Worm (Caenorhabditis elegans) whole organism, late embryonic: Measurements from ENCODE around the gene clec-57.

Experiments used
- C08G9.2 ChIP-seq: sonication (generic microtip); optimal IDR thresholded peaks from 2 replicates; lab custom pipeline; 2016; ENCODE audit warnings: mild to moderate bottlenecking, missing genetic modification characterization, moderate library complexity, missing compliant biosample characterization
- F13H6.1 ChIP-seq: sonication (generic microtip); optimal IDR thresholded peaks from 2 replicates; lab custom pipeline; 2016; ENCODE audit warnings: missing genetic modification characterization, missing compliant biosample characterization
- ahr-1 ChIP-seq: sonication (generic microtip); optimal IDR thresholded peaks from 2 replicates; lab custom pipeline; 2016; ENCODE audit warnings: missing genetic modification characterization, missing compliant biosample characterization
- ceh-14 ChIP-seq: sonication (generic microtip); optimal IDR thresholded peaks from 2 replicates; lab custom pipeline; 2016; ENCODE audit warnings: missing genotype, missing genetic modification characterization, missing compliant biosample characterization
- ceh-19 ChIP-seq: fragments of 200-800 bp; sonication (Bioruptor generic); optimal IDR thresholded peaks from 2 replicates; lab custom pipeline; 2018; ENCODE audit warnings: mild to moderate bottlenecking, missing genetic modification characterization, missing compliant biosample characterization
- ceh-2 ChIP-seq: sonication (generic microtip); optimal IDR thresholded peaks from 2 replicates; lab custom pipeline; 2016; ENCODE audit warnings: missing genotype, missing genetic modification characterization, missing compliant biosample characterization
- ceh-24 ChIP-seq: sonication (generic microtip); optimal IDR thresholded peaks from 2 replicates; lab custom pipeline; 2016; ENCODE audit warnings: mild to moderate bottlenecking, missing genetic modification characterization, missing compliant biosample characterization
- ceh-31 ChIP-seq: sonication (generic microtip); optimal IDR thresholded peaks from 2 replicates; lab custom pipeline; 2016; ENCODE audit warnings: missing genetic modification characterization, missing compliant biosample characterization
- ceh-34 ChIP-seq: sonication (generic microtip); optimal IDR thresholded peaks from 2 replicates; lab custom pipeline; 2016; ENCODE audit warnings: mild to moderate bottlenecking, missing genetic modification characterization, missing compliant biosample characterization
- ceh-45 ChIP-seq: fragments of 200-800 bp; sonication (Bioruptor generic); IDR thresholded peaks from 2 replicates; pipeline ENCODE4 v1.3.6; 2022; ENCODE audit warnings: missing genetic modification reagents, missing genetic modification characterization, missing compliant biosample characterization
- ceh-9 ChIP-seq: sonication (generic microtip); optimal IDR thresholded peaks from 2 replicates; lab custom pipeline; 2016; ENCODE audit warnings: mild to moderate bottlenecking, missing genetic modification characterization, inconsistent platforms, missing compliant biosample characterization
- dmd-4 ChIP-seq: sonication (generic microtip); optimal IDR thresholded peaks from 2 replicates; lab custom pipeline; 2016; ENCODE audit warnings: borderline replicate concordance, missing genetic modification characterization, missing compliant biosample characterization
- elt-2 ChIP-seq: sonication (generic microtip); optimal IDR thresholded peaks from 2 replicates; lab custom pipeline; 2016; ENCODE audit warnings: missing genetic modification reagents, missing genetic modification characterization, missing compliant biosample characterization
- elt-4 ChIP-seq: sonication (generic microtip); optimal IDR thresholded peaks from 2 replicates; lab custom pipeline; 2016; ENCODE audit warnings: missing genetic modification characterization, missing compliant biosample characterization
- fax-1 ChIP-seq: sonication (generic microtip); optimal IDR thresholded peaks from 2 replicates; lab custom pipeline; 2016; ENCODE audit warnings: missing genotype, missing genetic modification characterization, missing compliant biosample characterization
- fkh-10 ChIP-seq: fragments of 150-350 bp; optimal IDR thresholded peaks from 2 replicates; lab custom pipeline; 2014; ENCODE audit warnings: missing biosample characterization, missing genetic modification reagents, missing genetic modification characterization
- fkh-6 ChIP-seq: sonication (generic microtip); optimal IDR thresholded peaks from 2 replicates; lab custom pipeline; 2016; ENCODE audit warnings: missing genetic modification characterization, missing compliant biosample characterization
- hlh-13 ChIP-seq: fragments of 200-800 bp; sonication (Bioruptor generic); optimal IDR thresholded peaks from 2 replicates; lab custom pipeline; 2018; ENCODE audit warnings: mild to moderate bottlenecking, missing genetic modification characterization, missing compliant biosample characterization
- madf-2 ChIP-seq: sonication (generic microtip); optimal IDR thresholded peaks from 2 replicates; lab custom pipeline; 2017; ENCODE audit warnings: missing genetic modification characterization, missing compliant biosample characterization
- mec-3 ChIP-seq: sonication (generic microtip); optimal IDR thresholded peaks from 2 replicates; lab custom pipeline; 2016; ENCODE audit warnings: borderline replicate concordance, missing genetic modification characterization, missing compliant biosample characterization
- odd-2 ChIP-seq: sonication (generic microtip); optimal IDR thresholded peaks from 2 replicates; lab custom pipeline; 2017; ENCODE audit warnings: antibody characterized with exemption, mild to moderate bottlenecking, missing genetic modification characterization, missing compliant biosample characterization
- pqm-1 ChIP-seq: sonication (generic microtip); optimal IDR thresholded peaks from 2 replicates; lab custom pipeline; 2016; ENCODE audit warnings: missing genetic modification characterization, missing compliant biosample characterization
- rnt-1 ChIP-seq: sonication (generic microtip); optimal IDR thresholded peaks from 2 replicates; lab custom pipeline; 2016; ENCODE audit warnings: missing genetic modification characterization, missing compliant biosample characterization
- sdc-2 ChIP-seq: sonication (generic microtip); optimal IDR thresholded peaks from 2 replicates; lab custom pipeline; 2016; ENCODE audit warnings: missing genotype, missing genetic modification characterization, missing compliant biosample characterization
- sox-2 ChIP-seq: fragments of 200-800 bp; sonication (Bioruptor generic); IDR thresholded peaks from 2 replicates; pipeline ENCODE4 v1.3.6; 2022; ENCODE audit warnings: missing genetic modification reagents, missing genetic modification characterization, missing compliant biosample characterization
- tbx-2 ChIP-seq: sonication (generic microtip); optimal IDR thresholded peaks from 2 replicates; lab custom pipeline; 2016; ENCODE audit warnings: missing genetic modification characterization, missing compliant biosample characterization
- unc-3 ChIP-seq, 2 experiments: fragments of 200-800 bp in 1 of 2; sonication (Bioruptor generic) in 1 of 2; sonication (generic microtip) in 1 of 2; conservative IDR thresholded peaks in 1 of 2; optimal IDR thresholded peaks in 1 of 2; 2 replicates each; pipeline versions ENCODE4 v1.3.6 to Lab custom; 2016 to 2022; ENCODE audit warnings: missing compliant biosample characterization in 2 of 2, missing genetic modification characterization in 2 of 2, missing genetic modification reagents in 1 of 2
- unc-42 ChIP-seq: sonication (generic microtip); optimal IDR thresholded peaks from 2 replicates; lab custom pipeline; 2016; ENCODE audit warnings: missing genotype, missing genetic modification characterization, missing compliant biosample characterization
- unc-55 ChIP-seq: sonication (generic microtip); optimal IDR thresholded peaks from 2 replicates; lab custom pipeline; 2017; ENCODE audit warnings: missing biosample characterization, missing genetic modification reagents, missing genetic modification characterization
- unc-86 ChIP-seq: sonication (generic microtip); optimal IDR thresholded peaks from 2 replicates; lab custom pipeline; 2016; ENCODE audit warnings: missing genetic modification characterization, missing compliant biosample characterization
- zip-5 ChIP-seq: sonication (generic microtip); optimal IDR thresholded peaks from 2 replicates; lab custom pipeline; 2016; ENCODE audit warnings: missing genetic modification characterization, missing compliant biosample characterization
- ztf-16 ChIP-seq: sonication (generic microtip); optimal IDR thresholded peaks from 2 replicates; lab custom pipeline; 2017; ENCODE audit warnings: missing genetic modification characterization, missing compliant biosample characterization

The clec-57 gene

DNA sequence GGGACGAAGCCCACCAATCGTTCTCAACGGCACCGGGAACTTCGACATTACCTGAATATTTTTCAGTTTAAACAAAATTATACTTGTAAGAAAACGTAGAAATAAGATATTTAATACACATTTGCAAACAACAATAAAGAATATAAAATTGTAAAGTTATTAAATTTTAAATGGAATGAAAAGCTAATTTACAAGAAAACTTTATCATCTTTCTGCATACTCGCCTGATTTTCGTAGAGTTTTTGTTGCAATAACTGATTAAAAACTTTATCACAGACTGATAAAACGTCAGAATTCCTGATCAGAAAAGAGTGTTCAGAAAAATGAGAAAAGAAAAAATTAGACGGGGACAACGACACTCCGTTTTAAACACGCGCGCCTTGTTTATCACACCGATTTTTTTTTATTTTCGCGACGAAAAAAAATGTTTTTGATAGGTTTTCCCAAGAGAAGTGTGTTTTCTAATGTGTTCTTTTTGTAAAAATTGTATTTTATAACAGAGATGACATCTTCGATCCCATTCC, 21.7 kb upstream of the clec-57 start, which contains the start of the genes dlat-1 and fntb-1:
dlat-1 (minus strand) TSS at position 51 of the 524 bp plus-strand sequence.
fntb-1 (plus strand) TSS at position 412 of the 524 bp plus-strand sequence.
- TF ChIP-seq ceh-31 (tag; lab: Kevin White, UChicago) = no peak
- no peak for TF ChIP-seq hlh-13 (GFP tag; lab: Kevin White, UChicago)
- no peak for TF ChIP-seq sox-2
- TF ChIP-seq unc-55 (GFP tag; lab: Kevin White, UChicago) = no peak
- peak; percentile 89 for TF ChIP-seq elt-2

DNA sequence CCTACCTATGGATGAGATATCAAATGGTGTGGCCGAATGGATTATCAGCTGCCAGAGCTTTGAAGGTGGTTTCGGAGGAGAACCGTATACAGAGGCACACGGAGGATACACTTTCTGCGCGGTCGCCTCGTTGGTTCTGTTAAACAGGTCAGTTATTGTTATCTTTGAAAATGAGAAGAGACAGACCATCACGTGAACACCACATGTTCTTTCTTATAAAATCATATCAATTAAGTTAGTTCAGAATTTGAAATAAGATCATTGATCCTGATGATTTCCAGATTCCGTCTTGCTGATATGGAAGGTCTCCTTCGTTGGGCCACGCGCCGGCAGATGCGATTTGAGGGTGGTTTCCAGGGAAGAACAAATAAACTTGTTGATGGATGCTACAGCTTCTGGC, 20.4 kb upstream of the clec-57 start:
- TF ChIP-seq madf-2 (no peak), zip-5 (tag; lab: Kevin White, UChicago) (no peak), sdc-2 (tag; lab: Kevin White, UChicago) (no peak), ceh-19 (no peak), F13H6.1 (tag; lab: Kevin White, UChicago) (no peak), unc-86 (tag; lab: Kevin White, UChicago) (no peak), unc-55 (GFP tag; lab: Kevin White, UChicago) (no peak), unc-3 (GFP tag; conservative IDR thresholded peaks at IDR 0.05; lab: Robert Waterston, UW) (no peak), unc-3 (tag; optimal IDR thresholded peaks at IDR 0.05; lab: Kevin White, UChicago) (no peak), rnt-1 (no peak), ztf-16 (tag; lab: Kevin White, UChicago) (no peak), tbx-2 (no peak), fax-1 (tag; lab: Kevin White, UChicago) (no peak), ceh-9 (no peak), dmd-4 (tag; lab: Kevin White, UChicago) (no peak)

DNA sequence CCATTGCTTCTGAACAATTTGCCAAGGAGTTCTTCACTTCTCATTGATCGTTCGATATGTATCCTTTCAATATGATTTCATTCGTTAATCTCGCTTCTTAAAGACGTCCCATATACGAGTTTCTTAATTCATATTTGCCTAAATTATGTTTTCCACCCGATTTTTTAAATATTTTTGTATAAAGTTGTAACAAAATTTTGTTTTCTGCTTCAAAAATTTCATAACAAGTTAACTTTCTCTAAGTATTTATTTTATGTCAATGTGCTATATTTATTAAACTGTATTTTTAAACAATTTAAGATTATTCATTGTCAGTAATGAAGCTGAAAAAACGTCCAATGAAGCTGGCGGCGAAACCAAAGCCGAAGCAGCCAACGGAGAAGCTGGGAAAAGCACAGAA, 19.6 kb upstream of the clec-57 start, which contains the start of gene F23B12.7:
F23B12.7 (plus strand) TSS at position 301 of the 400 bp plus-strand sequence.
- no peak for TF ChIP-seq sdc-2 (tag; lab: Kevin White, UChicago)
- no peak for TF ChIP-seq ahr-1 (tag; lab: Kevin White, UChicago)
- no peak for TF ChIP-seq ceh-24 (tag; lab: Kevin White, UChicago)
- no peak for TF ChIP-seq ceh-19
- TF ChIP-seq hlh-13 (GFP tag; lab: Kevin White, UChicago) = no peak

DNA sequence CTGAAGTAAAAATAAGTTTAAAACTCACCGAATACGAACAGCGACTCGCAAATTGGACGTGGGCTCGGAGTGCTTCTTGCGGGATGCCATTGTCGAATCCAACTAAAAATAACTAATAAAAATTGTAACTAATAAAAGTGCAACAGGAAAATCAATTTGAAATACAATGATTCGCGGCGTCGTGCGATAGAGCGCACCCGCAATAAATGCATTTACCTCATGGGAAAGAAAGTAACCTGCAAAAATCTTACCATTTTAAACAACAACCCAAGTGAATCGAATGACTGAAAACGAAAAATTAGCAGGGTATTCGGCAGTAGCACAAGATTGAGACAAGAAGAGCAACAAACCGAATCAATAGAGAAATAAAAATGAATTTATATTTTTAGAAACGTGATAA, 12.4 kb upstream of the clec-57 start, which contains the start of gene bmk-1:
bmk-1 (minus strand) TSS at position 359 of the 400 bp plus-strand sequence.
- no peak for TF ChIP-seq unc-86 (tag; lab: Kevin White, UChicago)
- TF ChIP-seq unc-42 = peak; percentile 48

DNA sequence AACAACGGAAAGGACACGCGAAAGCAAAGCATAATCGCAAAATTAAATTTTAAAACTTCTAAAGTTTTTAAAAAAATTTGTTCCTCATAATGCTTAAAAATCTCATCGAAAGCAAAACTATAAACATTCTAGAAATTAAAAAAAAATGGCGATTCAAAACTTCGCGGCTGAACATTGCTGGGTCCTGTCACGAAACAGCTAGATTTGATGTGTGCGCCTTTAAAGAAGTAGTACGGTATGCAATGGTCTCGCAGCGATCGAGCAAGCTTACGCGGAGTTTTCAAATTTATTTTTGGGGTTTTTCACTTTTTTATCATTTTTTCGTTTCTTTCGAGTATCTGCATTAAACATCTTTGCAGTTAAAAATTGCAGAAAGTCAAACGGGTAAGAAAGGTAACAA, 12.0 kb upstream of the clec-57 start, which contains the start of gene coh-3:
coh-3 (plus strand) TSS at position 353 of the 400 bp plus-strand sequence.
- no peak for TF ChIP-seq unc-42
- no peak for TF ChIP-seq ceh-2 (tag; lab: Kevin White, UChicago)
- TF ChIP-seq fkh-6 (tag; lab: Kevin White, UChicago) = no peak
- TF ChIP-seq odd-2 = no peak
- no peak for TF ChIP-seq elt-4 (tag; lab: Kevin White, UChicago)
- TF ChIP-seq ceh-34 (tag; lab: Kevin White, UChicago) = no peak
- no peak for TF ChIP-seq zip-5 (tag; lab: Kevin White, UChicago)
- TF ChIP-seq, all 69 proteins: peak for 0

DNA sequence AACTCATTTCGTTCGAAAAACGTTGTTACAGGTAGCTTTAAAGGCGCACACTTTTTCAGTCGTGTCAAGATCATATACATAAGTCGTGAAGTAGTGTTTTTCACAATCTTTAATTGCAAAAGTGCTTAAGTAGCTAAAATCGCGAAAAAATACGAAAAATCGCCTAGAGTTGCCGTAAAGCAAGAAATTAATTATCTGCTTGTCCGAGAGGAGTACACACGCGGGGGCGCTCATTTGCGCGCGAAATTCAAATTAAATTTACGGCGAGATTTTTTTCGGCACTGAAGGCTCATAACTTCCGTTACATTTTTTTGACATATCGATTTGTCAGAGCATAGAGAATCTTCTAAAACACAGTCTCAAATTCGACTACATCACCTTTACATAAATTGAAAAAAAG, 8.9 kb upstream of the clec-57 start:
- TF ChIP-seq fkh-6 (tag; lab: Kevin White, UChicago) (no peak), ceh-14 (tag; lab: Kevin White, UChicago) (no peak), fkh-10 (GFP tag; lab: Kevin White, UChicago) (no peak), elt-2 (no peak), mec-3 (tag; lab: Kevin White, UChicago) (no peak), ceh-45 (no peak), pqm-1 (tag; lab: Kevin White, UChicago) (no peak), unc-42 (no peak), C08G9.2 (tag; lab: Kevin White, UChicago) (no peak)
- TF ChIP-seq, all 69 proteins: peak for 0
